Fruit fly (Drosophila melanogaster) ovary, adult (tissue): ENCODE data around the gene Bug22.

Experiments used
- CG17801 ChIP-seq: fragments of 200-800 bp; optimal IDR thresholded peaks from 2 replicates; lab custom pipeline; 2019; ENCODE audit warnings: missing biosample characterization, mild to moderate bottlenecking, missing genetic modification characterization, moderate library complexity; ENCODE audit not compliant: partially characterized antibody

Gene Bug22

dm6 chr2L:10403803-10404315 is 26.9 kb downstream of the Bug22 start:
- TF ChIP-seq CG17801: no peak

dm6 chr2L:10396877-10397587 is 33.7 kb downstream of the Bug22 start:
- no peak for TF ChIP-seq CG17801

dm6 chr2L:10396488-10396824 is 34.3 kb downstream of the Bug22 start, which contains the start of gene Cnot4:
TSS of gene Cnot4 (plus strand) at chr2L:10396716.
- TF ChIP-seq CG17801: peak; percentile 4

- TF ChIP-seq CG17801: no peak
Measured at dm6 chr2L:10395642-10396487, 34.9 kb downstream of the Bug22 start, which contains the start of gene Mdh1. TSS of gene Mdh1 (minus strand) at chr2L:10396332.

dm6 chr2L:10395035-10395434 is 35.7 kb downstream of the Bug22 start:
- TF ChIP-seq CG17801: peak; percentile 8

dm6 chr2L:10393467-10393866 is 37.3 kb downstream of the Bug22 start:
- TF ChIP-seq CG17801: no peak

dm6 chr2L:10387869-10388726 is 42.6 kb downstream of the Bug22 start, which contains the start of gene da:
TSS of gene da (plus strand) at chr2L:10388105.
- peak; percentile 41 for TF ChIP-seq CG17801

- TF ChIP-seq CG17801: no peak
Measured at dm6 chr2L:10386824-10387223, 43.9 kb downstream of the Bug22 start.

- peak; percentile 36 for TF ChIP-seq CG17801
Measured at dm6 chr2L:10386208-10386805, 44.4 kb downstream of the Bug22 start, which contains the start of the genes Cdk1 and mRpS7. TSS of gene Cdk1 (minus strand) at chr2L:10386262. TSS of gene mRpS7 (plus strand) at chr2L:10386662.

dm6 chr2L:10381890-10382450 is 48.7 kb downstream of the Bug22 start, which contains the start of gene CG5096:
TSS of gene CG5096 (plus strand) at chr2L:10382263.
- TF ChIP-seq CG17801: peak; percentile 33
